Fruit fly (Drosophila melanogaster): ENCODE data around the gene CG12985.

DNA sequence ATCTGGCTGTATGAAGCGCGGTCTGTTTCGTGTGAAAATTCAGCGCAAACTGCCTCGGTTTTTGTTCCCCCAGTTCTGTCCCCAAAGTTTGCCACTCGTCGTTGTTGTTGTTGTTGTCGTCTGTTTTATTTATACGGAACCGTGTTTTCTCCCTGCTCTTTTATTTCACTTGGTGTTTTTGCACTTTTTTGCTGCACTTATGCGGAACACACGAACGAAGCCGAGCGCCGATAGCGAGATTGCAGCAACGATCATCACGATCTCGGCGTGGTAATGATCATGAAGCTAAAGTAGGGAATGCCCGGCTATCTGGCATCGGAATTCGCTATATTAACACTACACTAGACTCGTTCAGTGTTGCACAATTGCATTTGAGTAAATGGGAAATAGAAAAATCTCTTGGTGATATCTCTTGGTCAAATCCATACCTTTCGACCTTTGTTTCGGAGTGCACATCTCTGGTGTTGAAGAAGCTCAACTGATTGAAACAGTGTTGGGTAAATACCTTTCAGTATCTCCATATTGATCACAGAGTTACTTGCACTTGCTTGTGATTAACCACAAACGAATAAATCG is 8.4 kb upstream of the CG12985 start:
- no peak for TF ChIP-seq CTCF (optimal IDR thresholded peaks at IDR 0.05)
- TF ChIP-seq CG8478 (optimal IDR thresholded peaks at IDR 0.05), result no peak

Measured in S2 (cell line).